Fruit fly (Drosophila melanogaster): ENCODE measurements around the gene Ncoa6.

Gene Ncoa6

DNA sequence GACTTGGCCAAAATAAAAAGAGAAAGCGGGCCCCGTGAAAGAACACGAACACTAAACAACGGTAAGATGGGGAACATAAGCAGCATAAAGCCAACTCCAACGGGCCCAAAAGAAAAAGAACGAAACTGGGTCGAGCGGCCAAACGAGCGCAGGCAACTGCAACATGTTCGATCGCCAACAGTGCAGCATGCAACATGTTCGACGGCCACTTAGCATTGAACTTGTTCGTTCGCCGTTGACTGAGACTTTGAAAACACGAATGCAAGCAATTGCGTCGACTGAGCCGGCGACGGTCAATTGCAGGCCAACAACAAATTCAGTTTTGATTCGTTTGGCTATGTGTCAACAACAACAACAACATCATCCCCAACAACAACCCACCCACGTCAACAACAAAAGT, 37.8 kb downstream of the Ncoa6 start, which contains the start of gene vri:
vri (plus strand) TSS at position 224 of the 400 bp plus-strand sequence.
- TF ChIP-seq sage (GFP tag; optimal IDR thresholded peaks at IDR 0.05) (no peak), Sp1 (GFP tag; optimal IDR thresholded peaks at IDR 0.05) (no peak), CG32264 (GFP tag; optimal IDR thresholded peaks at IDR 0.05) (no peak), GATAd (GFP tag; optimal IDR thresholded peaks at IDR 0.05) (no peak), pan (optimal IDR thresholded peaks at IDR 0.05) (no peak), Mio (GFP tag; optimal IDR thresholded peaks at IDR 0.05) (no peak), Dif (GFP tag; optimal IDR thresholded peaks at IDR 0.05; ENCODE audit: partially characterized antibody) (no peak), fru (GFP tag; optimal IDR thresholded peaks at IDR 0.05) (no peak), rgr (GFP tag; optimal IDR thresholded peaks at IDR 0.05) (no peak), Dfd (GFP tag; optimal IDR thresholded peaks at IDR 0.05) (no peak), ey (GFP tag; optimal IDR thresholded peaks at IDR 0.05) (no peak), psq (GFP tag; optimal IDR thresholded peaks at IDR 0.05) (no peak), h (GFP tag; optimal IDR thresholded peaks at IDR 0.05) (no peak), Hnf4 (GFP tag; optimal IDR thresholded peaks at IDR 0.05) (no peak), Abd-B (GFP tag; optimal IDR thresholded peaks at IDR 0.05) (no peak), sv (GFP tag; optimal IDR thresholded peaks at IDR 0.05) (no peak), tai (GFP tag; optimal IDR thresholded peaks at IDR 0.05) (no peak), Myc (optimal IDR thresholded peaks at IDR 0.05) (no peak), HLH106 (tag; optimal IDR thresholded peaks at IDR 0.05) (no peak), CG9705 (GFP tag; optimal IDR thresholded peaks at IDR 0.05) (no peak)

DNA sequence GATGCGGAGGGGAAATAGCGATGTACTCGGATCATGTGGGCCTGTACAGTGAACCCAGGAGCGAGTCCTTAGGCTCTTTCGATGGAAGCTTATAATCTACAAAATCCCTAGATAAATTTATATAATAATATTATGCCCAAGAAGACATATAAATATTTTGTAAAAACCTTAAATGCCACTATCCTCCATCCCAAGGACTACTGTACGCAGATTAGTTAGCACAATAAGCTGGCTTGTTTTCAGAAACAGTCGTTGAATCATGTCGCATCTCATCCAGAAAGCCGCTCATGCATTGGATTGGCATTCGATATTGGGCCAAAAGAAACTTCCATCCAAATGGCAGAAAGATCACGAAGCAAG, 38.2 kb downstream of the Ncoa6 start:
- TF ChIP-seq foxo (GFP tag; optimal IDR thresholded peaks at IDR 0.05) = peak in 1 of 2 experiments; percentile 4
- TF ChIP-seq sage (GFP tag; optimal IDR thresholded peaks at IDR 0.05) = no peak
- TF ChIP-seq tai (GFP tag; optimal IDR thresholded peaks at IDR 0.05) = no peak
- no peak for TF ChIP-seq Hr83 (GFP tag; optimal IDR thresholded peaks at IDR 0.05; ENCODE audit: poor library complexity, severe bottlenecking)
- peak; percentile 12 for TF ChIP-seq fru (GFP tag; optimal IDR thresholded peaks at IDR 0.05)
- no peak for TF ChIP-seq usp (GFP tag; optimal IDR thresholded peaks at IDR 0.05)
- TF ChIP-seq Dfd (GFP tag; optimal IDR thresholded peaks at IDR 0.05) = no peak
- TF ChIP-seq rgr (GFP tag; optimal IDR thresholded peaks at IDR 0.05) = peak; percentile 24
- TF ChIP-seq HLH106 (tag; optimal IDR thresholded peaks at IDR 0.05) = peak; percentile 43
- TF ChIP-seq woc (GFP tag; optimal IDR thresholded peaks at IDR 0.05) = no peak
- no peak for TF ChIP-seq Hr78 (GFP tag; optimal IDR thresholded peaks at IDR 0.05)
- no peak for TF ChIP-seq GATAd (GFP tag; optimal IDR thresholded peaks at IDR 0.05)
- no peak for TF ChIP-seq Jra (GFP tag; optimal IDR thresholded peaks at IDR 0.05)
- no peak for TF ChIP-seq CG32264 (GFP tag; optimal IDR thresholded peaks at IDR 0.05)
- no peak for TF ChIP-seq dmrt93B (GFP tag; optimal IDR thresholded peaks at IDR 0.05)
- TF ChIP-seq Abd-B (GFP tag; optimal IDR thresholded peaks at IDR 0.05) = no peak
- peak; percentile 41 for TF ChIP-seq h (GFP tag; optimal IDR thresholded peaks at IDR 0.05)
- no peak for TF ChIP-seq psq (GFP tag; optimal IDR thresholded peaks at IDR 0.05)
- TF ChIP-seq ey (GFP tag; optimal IDR thresholded peaks at IDR 0.05) = peak; percentile 45
- peak; percentile 0 for TF ChIP-seq dsf (GFP tag; optimal IDR thresholded peaks at IDR 0.05; ENCODE audit: borderline replicate concordance)
- TF ChIP-seq brk (GFP tag; optimal IDR thresholded peaks at IDR 0.05) = no peak
- TF ChIP-seq Dif (GFP tag; optimal IDR thresholded peaks at IDR 0.05; ENCODE audit: partially characterized antibody) = no peak
- TF ChIP-seq Sp1 (GFP tag; optimal IDR thresholded peaks at IDR 0.05) = peak; percentile 45
- TF ChIP-seq pan (optimal IDR thresholded peaks at IDR 0.05) = no peak
- TF ChIP-seq OdsH (GFP tag; optimal IDR thresholded peaks at IDR 0.05) = peak; percentile 73
- TF ChIP-seq Vsx2 (GFP tag; optimal IDR thresholded peaks at IDR 0.05; ENCODE audit: partially characterized antibody) = no peak
- TF ChIP-seq Rel (GFP tag; optimal IDR thresholded peaks at IDR 0.05) = no peak
- TF ChIP-seq Rel (tag; optimal IDR thresholded peaks at IDR 0.05) = no peak
- TF ChIP-seq br (GFP tag; optimal IDR thresholded peaks at IDR 0.05) = peak; percentile 35
- peak; percentile 47 for TF ChIP-seq Hnf4 (GFP tag; optimal IDR thresholded peaks at IDR 0.05)
- no peak for TF ChIP-seq sv (GFP tag; optimal IDR thresholded peaks at IDR 0.05)

DNA sequence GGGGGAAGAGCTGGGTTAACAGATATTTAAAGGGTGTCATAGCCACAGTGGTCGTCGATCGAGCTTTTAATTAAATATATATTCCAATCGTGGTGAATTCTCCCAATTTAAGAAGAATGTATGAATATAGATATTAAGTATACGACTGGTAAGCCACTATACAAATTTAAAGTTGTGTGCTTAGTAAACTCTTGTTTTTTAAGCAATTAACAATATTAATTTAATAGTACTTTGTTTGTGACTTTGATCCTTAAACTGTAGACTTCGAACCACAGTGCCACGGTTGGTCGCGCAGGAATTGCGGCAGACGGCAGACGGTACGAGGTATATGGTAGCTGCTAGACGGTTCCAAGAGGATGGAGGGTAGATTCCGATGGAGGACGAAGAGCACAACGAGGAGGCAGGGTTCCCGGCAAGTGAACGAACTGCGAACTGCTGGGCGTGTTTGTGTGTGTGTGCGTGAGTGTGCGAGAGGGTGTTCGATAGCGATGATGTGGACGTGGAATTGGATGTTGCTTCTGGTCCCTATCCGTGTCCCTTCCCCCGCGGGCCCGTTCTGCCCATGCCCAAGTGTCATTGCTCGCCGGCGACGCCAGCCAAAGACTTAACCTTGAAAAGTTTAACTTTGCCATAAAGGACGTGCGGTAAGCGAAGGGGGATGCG, 38.8 kb downstream of the Ncoa6 start:
- TF ChIP-seq jim (GFP tag; optimal IDR thresholded peaks at IDR 0.05) = peak; percentile 43
- peak; percentile 89 for TF ChIP-seq HLH106 (tag; optimal IDR thresholded peaks at IDR 0.05)
- peak; percentile 80 for TF ChIP-seq ey (GFP tag; optimal IDR thresholded peaks at IDR 0.05)
- TF ChIP-seq dmrt93B (GFP tag; optimal IDR thresholded peaks at IDR 0.05) = peak; percentile 82
- peak; percentile 85 for TF ChIP-seq OdsH (GFP tag; optimal IDR thresholded peaks at IDR 0.05)
- TF ChIP-seq foxo (GFP tag; optimal IDR thresholded peaks at IDR 0.05) = peak; percentile 35 to 84
- TF ChIP-seq sv (GFP tag; optimal IDR thresholded peaks at IDR 0.05) = no peak
- TF ChIP-seq brk (GFP tag; optimal IDR thresholded peaks at IDR 0.05) = peak; percentile 64
- TF ChIP-seq Mio (GFP tag; optimal IDR thresholded peaks at IDR 0.05) = no peak
- TF ChIP-seq sage (GFP tag; optimal IDR thresholded peaks at IDR 0.05) = peak; percentile 76
- TF ChIP-seq Vsx2 (GFP tag; optimal IDR thresholded peaks at IDR 0.05; ENCODE audit: partially characterized antibody) = peak; percentile 8
- TF ChIP-seq woc (GFP tag; optimal IDR thresholded peaks at IDR 0.05) = peak; percentile 91
- no peak for TF ChIP-seq dsf (GFP tag; optimal IDR thresholded peaks at IDR 0.05; ENCODE audit: borderline replicate concordance)
- TF ChIP-seq Hr83 (GFP tag; optimal IDR thresholded peaks at IDR 0.05; ENCODE audit: poor library complexity, severe bottlenecking) = peak; percentile 27
- TF ChIP-seq CG32264 (GFP tag; optimal IDR thresholded peaks at IDR 0.05) = peak; percentile 52
- peak; percentile 84 for TF ChIP-seq br (GFP tag; optimal IDR thresholded peaks at IDR 0.05)
- peak; percentile 72 for TF ChIP-seq psq (GFP tag; optimal IDR thresholded peaks at IDR 0.05)
- TF ChIP-seq Dfd (GFP tag; optimal IDR thresholded peaks at IDR 0.05) = no peak
- peak; percentile 92 for TF ChIP-seq h (GFP tag; optimal IDR thresholded peaks at IDR 0.05)
- TF ChIP-seq fru (GFP tag; optimal IDR thresholded peaks at IDR 0.05) = peak; percentile 90
- TF ChIP-seq Jra (GFP tag; optimal IDR thresholded peaks at IDR 0.05) = peak; percentile 82
- peak; percentile 48 for TF ChIP-seq Dif (GFP tag; optimal IDR thresholded peaks at IDR 0.05; ENCODE audit: partially characterized antibody)
- peak; percentile 62 for TF ChIP-seq Hnf4 (GFP tag; optimal IDR thresholded peaks at IDR 0.05)
- no peak for TF ChIP-seq N (GFP tag; optimal IDR thresholded peaks at IDR 0.05)
- no peak for TF ChIP-seq dl (GFP tag; optimal IDR thresholded peaks at IDR 0.05; ENCODE audit: insufficient read depth in 1 of 2, partially characterized antibody in 2 of 2)
- peak; percentile 81 for TF ChIP-seq rgr (GFP tag; optimal IDR thresholded peaks at IDR 0.05)
- TF ChIP-seq CrebA (GFP tag; optimal IDR thresholded peaks at IDR 0.05; ENCODE audit: borderline replicate concordance) = no peak
- TF ChIP-seq CG9705 (GFP tag; optimal IDR thresholded peaks at IDR 0.05) = peak; percentile 76
- peak; percentile 71 for TF ChIP-seq Rel (GFP tag; optimal IDR thresholded peaks at IDR 0.05)
- TF ChIP-seq Rel (tag; optimal IDR thresholded peaks at IDR 0.05) = peak; percentile 60
- peak; percentile 92 for TF ChIP-seq Sp1 (GFP tag; optimal IDR thresholded peaks at IDR 0.05)
